Fruit fly (Drosophila melanogaster) Kc167 (cell line): ENCODE results near the gene TP53INP.

Experiments
- Myc ChIP-seq: fragments of >200 bp; optimal IDR thresholded peaks from 2 replicates; lab custom pipeline; 2017; ENCODE audit warnings: missing external identifiers
- Sin3A ChIP-seq: fragments of >200 bp; optimal IDR thresholded peaks from 2 replicates; lab custom pipeline; 2018; ENCODE audit warnings: missing external identifiers
- h ChIP-seq: fragments of >200 bp; optimal IDR thresholded peaks from 3 replicates; lab custom pipeline; 2018; ENCODE audit warnings: missing external identifiers
- insv ChIP-seq: fragments of >200 bp; optimal IDR thresholded peaks from 3 replicates; lab custom pipeline; 2018; ENCODE audit warnings: missing external identifiers
- psq ChIP-seq: fragments of >200 bp; optimal IDR thresholded peaks from 2 replicates; lab custom pipeline; 2017; ENCODE audit warnings: missing external identifiers
- ttk ChIP-seq: sonication (Bioruptor generic); optimal IDR thresholded peaks from 2 replicates; lab custom pipeline; 2017; ENCODE audit warnings: missing external identifiers

The TP53INP gene

DNA sequence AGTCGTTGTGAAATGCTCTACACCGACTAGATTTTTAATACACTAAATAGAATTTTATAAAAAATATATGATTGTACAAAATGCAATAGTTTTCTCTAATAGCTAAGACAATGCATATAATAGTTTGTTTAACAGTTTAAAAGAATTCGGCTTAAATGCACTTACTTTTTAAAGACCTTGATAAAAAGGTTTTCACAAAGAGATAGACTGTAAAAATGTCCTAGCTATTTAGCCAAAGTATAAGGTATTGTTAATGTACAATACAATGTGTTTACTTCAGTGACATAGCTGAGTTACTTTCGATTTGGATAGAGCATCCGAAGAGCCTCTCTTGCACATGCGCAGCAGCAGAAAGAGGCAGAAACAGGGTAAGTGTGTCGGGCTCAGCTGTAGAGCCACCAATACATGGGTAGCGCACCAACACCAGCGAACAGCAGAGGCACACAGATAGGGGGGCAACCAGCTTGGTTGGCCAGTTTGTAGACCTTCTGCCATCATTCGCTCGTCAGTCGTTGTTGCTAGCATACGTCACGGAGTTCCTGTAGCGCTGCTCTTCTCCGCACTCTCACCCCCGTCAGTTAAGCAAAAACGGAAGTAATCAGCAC is at the start of gene TP53INP:
TP53INP (plus strand) TSS at position 291 of the 605 bp plus-strand sequence.
- TF ChIP-seq psq (lab: Kevin White, UChicago) (no peak), h (lab: Kevin White, UChicago) (no peak), Sin3A (lab: Kevin White, UChicago) (no peak), ttk (no peak), insv (lab: Kevin White, UChicago) (no peak), Myc (lab: Kevin White, UChicago) (no peak)

DNA sequence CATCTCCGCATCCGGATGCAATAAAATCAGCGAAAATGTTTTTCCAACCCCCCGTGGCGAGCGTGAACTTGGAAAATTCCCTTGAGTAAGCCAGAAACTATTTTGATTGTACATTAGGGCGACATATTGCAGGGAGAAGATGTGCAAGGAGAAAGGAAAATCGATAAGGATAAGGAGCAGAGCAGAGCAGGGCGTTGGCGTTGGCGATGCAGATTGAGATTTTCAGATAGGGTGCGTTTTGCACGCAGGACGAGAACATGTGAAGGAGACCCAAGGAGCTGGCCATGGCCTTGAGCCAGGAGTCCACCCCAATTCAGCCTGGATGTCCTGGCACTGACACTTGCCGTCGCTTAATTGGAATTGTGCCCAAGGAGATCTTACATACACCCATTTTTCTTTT is 49.8 kb upstream of the TP53INP start:
- TF ChIP-seq ttk, result no peak
- no peak for TF ChIP-seq Myc (lab: Kevin White, UChicago)
- no peak for TF ChIP-seq h (lab: Kevin White, UChicago)
- no peak for TF ChIP-seq Sin3A (lab: Kevin White, UChicago)
- no peak for TF ChIP-seq psq (lab: Kevin White, UChicago)
- TF ChIP-seq insv (lab: Kevin White, UChicago), result no peak

DNA sequence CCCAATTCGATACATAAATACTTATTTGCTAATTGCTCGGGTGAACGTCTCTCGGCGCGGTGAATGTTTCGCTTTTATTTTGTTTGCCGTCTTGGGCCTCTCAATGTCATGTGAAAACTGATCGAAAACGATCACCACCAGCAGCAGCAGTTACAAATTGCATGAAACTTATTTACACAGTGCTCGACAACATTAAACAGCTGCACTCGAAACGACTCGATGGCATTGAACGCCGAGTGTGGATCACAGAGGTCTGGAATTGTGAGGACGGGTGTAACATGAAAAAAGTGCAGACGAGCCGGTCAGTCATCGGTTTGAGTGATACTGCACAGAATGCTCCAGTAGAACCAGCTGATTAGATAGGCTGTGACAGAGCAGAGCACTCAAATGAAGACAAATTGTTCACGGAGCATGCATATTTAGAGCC is 49.0 kb upstream of the TP53INP start:
- no peak for TF ChIP-seq psq (lab: Kevin White, UChicago)
- no peak for TF ChIP-seq insv (lab: Kevin White, UChicago)
- TF ChIP-seq Sin3A (lab: Kevin White, UChicago), result no peak
- no peak for TF ChIP-seq h (lab: Kevin White, UChicago)
- TF ChIP-seq Myc (lab: Kevin White, UChicago), result no peak
- no peak for TF ChIP-seq ttk

DNA sequence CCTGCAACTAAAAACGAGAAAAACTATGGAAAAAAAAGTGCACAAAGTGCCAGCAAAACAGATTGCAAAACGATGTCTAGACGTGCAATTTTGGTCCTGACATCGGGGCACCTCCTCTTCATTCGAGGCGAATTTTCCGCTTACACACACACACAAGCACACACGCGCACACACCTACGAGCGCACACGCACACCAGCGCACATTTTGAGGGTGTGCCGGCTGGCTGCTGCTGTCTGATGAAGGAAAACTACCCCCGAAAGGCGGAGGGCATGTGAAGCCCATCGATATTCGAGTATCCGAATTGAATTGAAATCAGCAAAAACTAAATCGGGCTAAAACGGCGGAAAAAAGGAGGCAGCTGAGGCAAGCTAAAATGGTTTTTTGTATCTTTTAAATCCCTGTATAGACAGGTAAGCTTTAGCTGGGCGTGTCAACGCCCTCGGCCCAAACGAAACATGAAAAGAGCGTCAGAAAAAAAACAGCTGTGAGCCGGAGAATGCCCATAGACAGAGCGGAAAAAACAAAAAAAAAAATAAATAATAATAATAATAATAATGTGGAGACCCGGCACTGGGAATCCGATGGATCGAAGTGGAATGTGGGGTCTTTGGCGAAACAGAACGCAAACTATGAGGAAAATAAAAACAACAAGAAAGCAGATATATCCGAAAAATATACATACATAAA is 46.9 kb upstream of the TP53INP start:
- no peak for TF ChIP-seq psq (lab: Kevin White, UChicago)
- TF ChIP-seq ttk, result no peak
- no peak for TF ChIP-seq h (lab: Kevin White, UChicago)
- no peak for TF ChIP-seq insv (lab: Kevin White, UChicago)
- TF ChIP-seq Sin3A (lab: Kevin White, UChicago), result no peak
- TF ChIP-seq Myc (lab: Kevin White, UChicago), result no peak

DNA sequence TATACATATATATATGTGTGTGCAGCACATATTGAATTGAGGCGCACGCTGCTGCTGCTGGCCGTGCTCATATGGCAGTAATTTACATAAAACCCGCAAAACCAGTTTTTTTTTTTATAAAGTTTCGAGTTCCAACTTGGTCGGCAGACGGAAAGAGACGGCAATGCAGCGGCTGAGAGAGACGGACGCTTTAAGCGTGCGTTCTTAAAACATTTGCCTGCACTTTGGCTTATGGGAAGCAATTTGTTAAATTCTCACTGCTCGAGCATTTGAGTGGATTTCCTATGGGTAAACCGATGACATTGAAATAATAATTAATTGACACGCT is 46.4 kb upstream of the TP53INP start:
- TF ChIP-seq Myc (lab: Kevin White, UChicago) (no peak), h (lab: Kevin White, UChicago) (no peak), Sin3A (lab: Kevin White, UChicago) (no peak), ttk (no peak), psq (lab: Kevin White, UChicago) (no peak), insv (lab: Kevin White, UChicago) (no peak)

DNA sequence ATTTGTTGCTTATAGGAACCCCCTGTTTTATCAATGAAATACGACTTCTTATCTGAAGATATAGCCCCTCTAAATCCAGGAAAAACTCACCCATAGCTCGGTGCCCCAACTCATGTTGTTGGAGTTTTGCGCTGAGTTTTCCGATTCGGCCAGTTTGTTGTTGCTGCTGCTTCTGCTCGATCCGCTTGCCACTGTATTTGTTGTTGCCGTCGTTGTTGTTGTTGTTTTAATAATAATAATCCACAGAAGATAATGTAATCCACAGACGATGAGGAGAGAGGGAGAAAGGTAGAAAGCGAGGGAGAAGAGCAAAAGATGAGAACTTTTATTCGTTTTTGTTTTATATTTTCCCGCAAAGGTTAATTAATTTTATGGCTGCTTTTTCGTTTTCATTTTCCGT is 43.8 kb upstream of the TP53INP start:
- TF ChIP-seq insv (lab: Kevin White, UChicago) (no peak), Myc (lab: Kevin White, UChicago) (no peak), Sin3A (lab: Kevin White, UChicago) (no peak), h (lab: Kevin White, UChicago) (no peak), ttk (no peak), psq (lab: Kevin White, UChicago) (no peak)

DNA sequence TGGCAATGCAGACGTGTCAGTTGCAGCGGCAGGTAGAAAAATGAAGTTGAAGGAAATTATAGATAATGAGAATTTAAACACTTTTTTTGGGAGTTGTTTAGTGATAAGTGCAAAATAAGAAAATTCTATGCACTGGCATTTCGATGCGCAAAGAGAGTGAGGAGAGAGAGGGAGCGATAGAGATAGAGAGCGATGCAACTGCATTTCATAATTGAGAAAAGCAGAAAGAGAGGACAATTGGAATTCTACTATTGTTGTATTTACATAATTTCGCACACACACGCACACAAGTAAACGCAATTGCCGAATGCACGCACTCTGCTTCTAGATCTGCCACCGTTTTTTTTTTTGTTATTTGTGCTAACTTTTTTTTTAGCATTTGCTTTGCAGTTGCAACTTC is 43.3 kb upstream of the TP53INP start:
- TF ChIP-seq Myc (lab: Kevin White, UChicago) (no peak), ttk (no peak), Sin3A (lab: Kevin White, UChicago) (no peak), insv (lab: Kevin White, UChicago) (no peak), psq (lab: Kevin White, UChicago) (no peak), h (lab: Kevin White, UChicago) (no peak)

DNA sequence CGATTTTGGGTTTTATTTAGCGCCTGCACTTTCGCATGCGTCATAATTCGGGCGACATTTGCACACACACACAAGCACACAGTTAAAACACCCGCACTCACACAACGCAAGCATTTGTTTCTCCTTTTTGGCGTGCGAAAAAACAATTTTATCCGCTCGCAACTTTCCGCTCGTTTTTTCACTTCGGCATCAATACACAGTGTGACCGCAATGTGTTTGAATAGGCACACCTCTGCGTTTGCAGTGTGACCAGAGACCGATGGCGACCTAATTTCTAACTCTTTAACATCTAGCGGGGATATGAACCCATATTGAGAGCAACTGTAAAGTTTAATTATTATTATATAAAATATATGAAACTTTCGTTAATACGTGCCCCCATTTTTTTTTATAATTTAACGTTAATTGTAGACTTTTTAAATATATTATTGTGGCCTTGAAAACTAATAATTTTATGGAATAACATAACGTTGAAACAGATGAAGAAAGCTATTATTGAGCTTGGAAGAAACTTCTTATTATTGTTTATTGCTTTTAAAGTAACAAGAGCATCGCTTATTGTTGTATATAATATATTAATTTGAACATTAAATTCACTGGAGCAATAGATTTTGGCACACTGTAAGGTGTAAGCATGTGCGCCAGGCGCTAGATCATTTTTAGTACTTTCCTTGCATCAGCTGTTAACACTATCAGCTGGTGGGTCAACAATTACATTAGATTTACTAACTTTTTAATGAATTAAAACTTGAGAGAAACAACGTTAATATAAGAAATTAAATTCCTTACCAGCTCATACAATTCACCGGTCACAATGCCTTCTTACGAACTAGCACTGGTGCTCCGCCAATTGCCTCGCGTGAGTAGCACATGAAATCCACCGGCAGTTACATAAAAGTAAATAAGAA is 42.6 kb upstream of the TP53INP start, which contains the start of the genes Cip4 and mRpS6:
Cip4 (minus strand) TSS at position 216 of the 908 bp plus-strand sequence.
mRpS6 (plus strand) TSS at position 664 of the 908 bp plus-strand sequence.
- TF ChIP-seq h (lab: Kevin White, UChicago) (no peak), Myc (lab: Kevin White, UChicago) (no peak), insv (lab: Kevin White, UChicago) (no peak), Sin3A (lab: Kevin White, UChicago) (no peak), psq (lab: Kevin White, UChicago) (no peak), ttk (no peak)

DNA sequence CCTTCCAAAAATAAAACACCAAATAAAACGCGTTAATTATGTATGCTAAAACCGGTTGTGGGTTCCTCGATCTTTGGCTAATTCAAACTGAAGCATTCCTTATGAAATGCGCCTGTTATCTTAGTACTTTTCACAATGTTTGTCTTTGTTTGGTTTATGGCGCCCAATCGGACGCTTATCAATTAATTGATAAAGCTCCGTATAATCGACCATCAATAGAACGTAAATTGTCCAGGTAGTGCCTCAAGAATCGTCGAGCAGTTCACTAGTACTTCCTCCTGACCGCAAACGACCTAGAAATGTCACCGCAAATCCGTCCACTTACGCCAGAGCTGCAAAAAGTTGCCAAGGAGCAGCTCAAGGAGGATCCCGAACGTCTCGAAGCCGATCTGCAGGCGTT is 41.5 kb upstream of the TP53INP start, which contains the start of gene CG33514:
CG33514 (plus strand) TSS at position 238 of the 400 bp plus-strand sequence.
- no peak for TF ChIP-seq psq (lab: Kevin White, UChicago)
- no peak for TF ChIP-seq Myc (lab: Kevin White, UChicago)

DNA sequence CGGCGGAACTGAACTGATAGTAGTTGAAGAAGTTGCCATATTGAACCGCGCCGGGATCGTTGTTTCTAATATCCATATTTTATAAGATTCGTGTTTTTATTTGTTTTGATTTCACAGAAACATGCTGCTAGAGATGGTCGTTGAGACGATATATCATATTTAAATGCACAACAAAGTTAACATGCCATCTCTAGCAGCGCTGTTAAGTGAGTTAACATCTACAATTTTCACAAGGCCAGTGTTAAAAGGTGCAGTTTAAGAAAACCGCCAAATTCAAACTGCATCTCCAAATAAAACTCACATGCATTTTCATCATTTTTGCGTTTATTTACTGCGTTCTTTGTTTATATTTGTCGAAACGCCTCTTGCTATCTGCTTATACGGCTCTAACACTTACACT is 39.4 kb upstream of the TP53INP start, which contains the start of gene CG11342:
CG11342 (minus strand) TSS at position 120 of the 400 bp plus-strand sequence.
- no peak for TF ChIP-seq h (lab: Kevin White, UChicago)
- TF ChIP-seq Myc (lab: Kevin White, UChicago), result no peak
- TF ChIP-seq insv (lab: Kevin White, UChicago), result no peak
- TF ChIP-seq ttk, result no peak
- TF ChIP-seq Sin3A (lab: Kevin White, UChicago), result no peak
- no peak for TF ChIP-seq psq (lab: Kevin White, UChicago)

DNA sequence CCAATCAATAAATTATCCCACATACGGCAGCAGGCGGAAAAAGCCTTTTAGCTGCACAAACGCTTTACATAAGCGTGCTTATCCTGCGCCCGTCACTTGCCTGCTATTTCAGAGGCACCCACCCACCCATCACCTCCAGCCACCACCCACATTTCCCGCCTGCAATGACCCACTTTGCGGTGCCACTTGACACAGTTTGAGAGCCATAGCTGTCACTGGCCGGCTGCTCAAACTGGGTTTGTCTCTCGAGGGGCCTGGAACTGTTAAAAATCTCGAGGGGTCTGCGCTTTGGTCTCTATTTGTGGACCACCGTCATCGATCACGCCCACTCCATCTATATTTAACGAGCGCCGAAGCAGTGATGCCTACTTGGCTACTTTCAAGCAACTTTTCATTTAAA is 34.8 kb upstream of the TP53INP start:
- TF ChIP-seq h (lab: Kevin White, UChicago) (no peak), psq (lab: Kevin White, UChicago) (no peak), Sin3A (lab: Kevin White, UChicago) (no peak), ttk (no peak), insv (lab: Kevin White, UChicago) (no peak), Myc (lab: Kevin White, UChicago) (no peak)
